Comparison of ENCODE assay signal across 3 worm cellular contexts in the genomic region with DNA sequence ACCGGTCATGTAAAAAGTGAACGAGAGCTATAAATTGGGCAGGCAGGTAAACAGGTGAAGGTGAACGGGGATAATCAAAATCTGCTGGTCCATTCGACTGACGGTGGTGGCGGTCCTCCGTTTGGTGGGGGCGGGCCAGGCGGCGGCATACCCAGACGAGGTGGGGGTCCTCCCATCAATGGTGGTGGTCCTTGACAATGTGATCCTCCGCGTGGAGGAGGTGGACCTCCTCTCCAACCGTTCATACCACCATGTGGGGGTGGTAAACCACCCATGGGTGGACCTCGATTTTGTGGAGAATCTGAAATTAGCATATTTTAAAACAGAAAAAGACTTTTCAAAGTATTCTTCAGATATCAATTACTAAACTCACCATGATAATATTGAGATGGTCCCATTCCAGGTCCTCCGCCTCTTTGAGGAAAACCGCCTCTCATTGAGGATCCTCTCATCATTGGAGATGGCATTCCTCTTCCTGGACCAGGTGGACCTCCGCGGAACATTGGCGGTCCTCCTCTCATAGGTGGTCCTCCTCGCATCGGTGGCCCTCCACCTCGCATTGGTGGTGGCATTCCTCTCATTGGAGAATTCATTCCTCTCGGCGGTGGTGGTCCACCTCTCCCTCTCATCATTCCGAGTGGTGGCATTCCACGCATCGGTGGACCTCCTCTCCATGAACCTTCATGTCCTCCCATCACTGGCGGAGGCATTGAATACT.
TF ChIP-seq lines count a peak whose summit lies in the region.

No protein-coding gene starts in this region.

TF ChIP-seq in whole organism, L4 larva, 104 proteins besides CTCF, POLR2A, EP300 and RAD21:
- TF ChIP-seq lin-29 (GFP tag; IDR thresholded peaks at IDR 0.05; lab: Robert Waterston, UW): no peak
- TF ChIP-seq set-16 (GFP tag; IDR thresholded peaks at IDR 0.05; lab: Robert Waterston, UW): peak; percentile 69; the same call in 1 of the 2 replicates

TF ChIP-seq in whole organism, late embryonic, 69 proteins besides CTCF, POLR2A, EP300 and RAD21:
- no peak for TF ChIP-seq ceh-48 (tag; optimal IDR thresholded peaks at IDR 0.05; lab: Kevin White, UChicago)
- TF ChIP-seq elt-4 (tag; optimal IDR thresholded peaks at IDR 0.05; lab: Kevin White, UChicago): peak; percentile 41

TF ChIP-seq in whole organism, young adult, 124 proteins besides CTCF, POLR2A, EP300 and RAD21:
- TF ChIP-seq atf-7 (tag; optimal IDR thresholded peaks at IDR 0.05; lab: Kevin White, UChicago) (no peak), ztf-26 (tag; optimal IDR thresholded peaks at IDR 0.05; lab: Kevin White, UChicago) (no peak), chd-7 (tag; optimal IDR thresholded peaks at IDR 0.05; lab: Kevin White, UChicago) (peak; percentile 2), zfh-2 (GFP tag; conservative IDR thresholded peaks at IDR 0.05; lab: Robert Waterston, UW) (peak; percentile 56)
